Fruit fly (Drosophila melanogaster) whole organism: ENCODE results near the gene CG1578.

Source experiments
- CG8478 ChIP-seq: fragments of >200 bp; optimal IDR thresholded peaks from 2 replicates; lab custom pipeline; 2018; ENCODE audit warnings: inconsistent platforms
- Dll ChIP-seq: fragments of >200 bp; optimal IDR thresholded peaks from 2 replicates; lab custom pipeline; 2017
- EcR ChIP-seq, 2 experiments: fragments of >200 bp; optimal IDR thresholded peaks; 2 replicates each; lab custom pipeline; 2017; ENCODE audit warnings: missing biosample characterization in 2 of 2, missing genetic modification characterization in 2 of 2, missing genetic modification reagents in 2 of 2
- pan ChIP-seq: fragments of >200 bp; optimal IDR thresholded peaks from 2 replicates; lab custom pipeline; 2017
- psq ChIP-seq: fragments of >200 bp; optimal IDR thresholded peaks from 2 replicates; lab custom pipeline; 2017
- usp ChIP-seq: fragments of >200 bp; optimal IDR thresholded peaks from 2 replicates; lab custom pipeline; 2017; ENCODE audit warnings: missing biosample characterization, missing genetic modification characterization, mixed read lengths

Gene CG1578

dm6 chrX:11813721-11814161 is 2.6 kb downstream of the CG1578 start:
- no peak for TF ChIP-seq usp (GFP tag; lab: Kevin White, UChicago)
- TF ChIP-seq psq (lab: Kevin White, UChicago): no peak
- no peak for TF ChIP-seq Dll (lab: Kevin White, UChicago)
- no peak for TF ChIP-seq CG8478
- no peak for TF ChIP-seq EcR (GFP tag; optimal IDR thresholded peaks at IDR 0.05; lab: Kevin White, UChicago)
- TF ChIP-seq pan (lab: Kevin White, UChicago): no peak

- no peak for TF ChIP-seq psq (lab: Kevin White, UChicago)
Measured at dm6 chrX:11812828-11813227, 3.5 kb downstream of the CG1578 start.

- TF ChIP-seq pan (lab: Kevin White, UChicago): no peak
- TF ChIP-seq Dll (lab: Kevin White, UChicago): no peak
- no peak for TF ChIP-seq usp (GFP tag; lab: Kevin White, UChicago)
- TF ChIP-seq psq (lab: Kevin White, UChicago): no peak
- no peak for TF ChIP-seq EcR (GFP tag; optimal IDR thresholded peaks at IDR 0.05; lab: Kevin White, UChicago)
- TF ChIP-seq CG8478: no peak
Measured at dm6 chrX:11806867-11807747, 9.2 kb downstream of the CG1578 start, which contains the start of gene Hsc70-3. Hsc70-3 (minus strand) TSS chrX:11807117.

- TF ChIP-seq psq (lab: Kevin White, UChicago) (no peak), CG8478 (no peak), usp (GFP tag; lab: Kevin White, UChicago) (no peak), Dll (lab: Kevin White, UChicago) (no peak), EcR (GFP tag; optimal IDR thresholded peaks at IDR 0.05; lab: Kevin White, UChicago) (no peak), pan (lab: Kevin White, UChicago) (no peak)
Measured at dm6 chrX:11806196-11806595, 10.2 kb downstream of the CG1578 start.

dm6 chrX:11805066-11805766 is 11.1 kb downstream of the CG1578 start:
- TF ChIP-seq psq (lab: Kevin White, UChicago) (no peak), EcR (GFP tag; optimal IDR thresholded peaks at IDR 0.05; lab: Kevin White, UChicago) (no peak), pan (lab: Kevin White, UChicago) (no peak), Dll (lab: Kevin White, UChicago) (no peak), usp (GFP tag; lab: Kevin White, UChicago) (no peak), CG8478 (no peak)

dm6 chrX:11799931-11800330 is 16.4 kb downstream of the CG1578 start:
- TF ChIP-seq Dll (lab: Kevin White, UChicago): no peak
- no peak for TF ChIP-seq pan (lab: Kevin White, UChicago)
- no peak for TF ChIP-seq psq (lab: Kevin White, UChicago)
- no peak for TF ChIP-seq EcR (GFP tag; optimal IDR thresholded peaks at IDR 0.05; lab: Kevin White, UChicago)
- no peak for TF ChIP-seq CG8478
- no peak for TF ChIP-seq usp (GFP tag; lab: Kevin White, UChicago)

dm6 chrX:11798522-11798921 is 17.8 kb downstream of the CG1578 start:
- TF ChIP-seq pan (lab: Kevin White, UChicago): no peak
- no peak for TF ChIP-seq Dll (lab: Kevin White, UChicago)
- no peak for TF ChIP-seq usp (GFP tag; lab: Kevin White, UChicago)
- TF ChIP-seq CG8478: no peak

- no peak for TF ChIP-seq EcR (GFP tag; optimal IDR thresholded peaks at IDR 0.05; lab: Kevin White, UChicago)
- TF ChIP-seq Dll (lab: Kevin White, UChicago): no peak
- TF ChIP-seq psq (lab: Kevin White, UChicago): no peak
- no peak for TF ChIP-seq pan (lab: Kevin White, UChicago)
- no peak for TF ChIP-seq CG8478
- no peak for TF ChIP-seq usp (GFP tag; lab: Kevin White, UChicago)
Measured at dm6 chrX:11796925-11797324, 19.4 kb downstream of the CG1578 start.

dm6 chrX:11793434-11793833 is 22.9 kb downstream of the CG1578 start:
- TF ChIP-seq Dll (lab: Kevin White, UChicago) (no peak), EcR (GFP tag; optimal IDR thresholded peaks at IDR 0.05; lab: Kevin White, UChicago) (no peak), usp (GFP tag; lab: Kevin White, UChicago) (no peak), psq (lab: Kevin White, UChicago) (no peak)

- TF ChIP-seq usp (GFP tag; lab: Kevin White, UChicago): no peak
- no peak for TF ChIP-seq CG8478
- no peak for TF ChIP-seq Dll (lab: Kevin White, UChicago)
- TF ChIP-seq pan (lab: Kevin White, UChicago): no peak
- TF ChIP-seq EcR (GFP tag; optimal IDR thresholded peaks at IDR 0.05; lab: Kevin White, UChicago): no peak
- no peak for TF ChIP-seq psq (lab: Kevin White, UChicago)
Measured at dm6 chrX:11792415-11793328, 23.7 kb downstream of the CG1578 start, which contains the start of gene CkIIbeta. CkIIbeta (plus strand) TSS chrX:11792533.
